Fruit fly (Drosophila melanogaster): Measurements from ENCODE around the gene CG9717.

DNA sequence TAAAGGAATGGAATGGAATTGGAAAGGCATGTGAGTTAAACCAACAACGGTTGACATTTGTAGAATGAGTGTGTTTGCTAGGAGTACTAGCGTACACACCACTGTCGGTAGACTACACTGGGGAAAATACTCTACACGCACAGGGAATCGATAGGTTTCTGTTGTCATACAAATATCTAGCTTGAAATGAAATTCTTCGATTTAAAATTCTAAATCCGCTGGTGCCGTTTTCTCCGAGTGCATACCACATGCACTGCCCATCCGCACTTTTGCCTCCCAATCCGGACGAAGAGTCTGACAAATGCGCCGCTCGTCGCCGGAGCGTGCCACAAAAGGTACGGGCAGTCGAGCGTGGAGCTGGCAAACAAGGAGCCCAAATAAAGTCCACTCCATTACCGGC is 41.8 kb upstream of the CG9717 start, which contains the start of gene CG2267:
- TF ChIP-seq Ets98B (GFP tag; IDR thresholded peaks at IDR 0.05) (no peak), CG17806 (tag; optimal IDR thresholded peaks at IDR 0.05) (no peak), fd96Ca (GFP tag; IDR thresholded peaks at IDR 0.05) (no peak), CG15710 (tag; optimal IDR thresholded peaks at IDR 0.05) (no peak), EcR (GFP tag; optimal IDR thresholded peaks at IDR 0.05) (no peak), CG9948 (tag; optimal IDR thresholded peaks at IDR 0.05) (no peak), D1 (tag; optimal IDR thresholded peaks at IDR 0.05) (no peak), gl (tag; optimal IDR thresholded peaks at IDR 0.05) (no peak), rn (GFP tag; IDR thresholded peaks at IDR 0.05) (no peak)

Data from whole organism, pupa.